Worm (Caenorhabditis elegans) whole organism, L4 larva: ENCODE data around the gene cdc-73.

Source experiments
- T26A8.4 ChIP-seq: fragments of 200-800 bp; sonication (Bioruptor generic); IDR thresholded peaks from 2 replicates; pipeline ENCODE4 v1.3.6; 2022; ENCODE audit warnings: missing genetic modification characterization, missing compliant biosample characterization
- Y105C5A.15 ChIP-seq: fragments of 200-800 bp; sonication (Bioruptor generic); IDR thresholded peaks from 2 replicates; pipeline ENCODE4 v1.3.6; 2022; ENCODE audit warnings: missing genetic modification characterization, missing compliant biosample characterization
- ZK546.5 ChIP-seq, 2 experiments: sonication (generic microtip); optimal IDR thresholded peaks; 2 replicates each; lab custom pipeline; 2017; ENCODE audit warnings: missing biosample characterization in 2 of 2, missing genetic modification characterization in 2 of 2
- arid-1 ChIP-seq: fragments of 200-800 bp; sonication (Bioruptor generic); conservative IDR thresholded peaks from 2 replicates; pipeline ENCODE4 v1.3.6; 2022; ENCODE audit warnings: missing genetic modification reagents, missing genetic modification characterization, missing compliant biosample characterization
- ceh-20 ChIP-seq: fragments of 200-800 bp; sonication (Bioruptor generic); IDR thresholded peaks from 2 replicates; pipeline ENCODE4 v1.3.6; 2022; ENCODE audit warnings: missing genetic modification reagents, missing genetic modification characterization, missing compliant biosample characterization
- ceh-28 ChIP-seq: fragments of 150-350 bp; optimal IDR thresholded peaks from 2 replicates; lab custom pipeline; 2014; ENCODE audit warnings: missing biosample characterization, missing genetic modification reagents, missing genetic modification characterization
- ceh-32 ChIP-seq: sonication (generic microtip); optimal IDR thresholded peaks from 2 replicates; lab custom pipeline; 2016; ENCODE audit warnings: mild to moderate bottlenecking, missing genetic modification characterization, missing compliant biosample characterization; ENCODE audit not compliant: poor library complexity
- ceh-44 ChIP-seq: fragments of 200-800 bp; sonication (Bioruptor generic); IDR thresholded peaks from 2 replicates; pipeline ENCODE4 v1.3.6; 2022; ENCODE audit warnings: missing genetic modification reagents, missing genetic modification characterization, missing compliant biosample characterization
- ces-1 ChIP-seq: fragments of 150-350 bp; sonication (generic microtip); optimal IDR thresholded peaks from 4 replicates; lab custom pipeline; 2014; ENCODE audit warnings: missing biosample characterization, missing genetic modification reagents, missing genetic modification characterization
- cey-2 ChIP-seq: sonication (generic microtip); optimal IDR thresholded peaks from 3 replicates; lab custom pipeline; 2017; ENCODE audit warnings: missing genetic modification characterization, mild to moderate bottlenecking, missing compliant biosample characterization, antibody characterized with exemption, borderline replicate concordance; ENCODE audit not compliant: insufficient read depth
- ctbp-1 ChIP-seq: fragments of 200-800 bp; sonication (Bioruptor generic); IDR thresholded peaks from 2 replicates; pipeline ENCODE4 v1.3.6; 2022; ENCODE audit warnings: missing genetic modification reagents, missing genetic modification characterization, missing compliant biosample characterization
- daf-16 ChIP-seq, 3 experiments: sonication (generic microtip); optimal IDR thresholded peaks; 2 replicates each; lab custom pipeline; 2016 to 2017; ENCODE audit warnings: missing genetic modification characterization in 3 of 3, missing genetic modification reagents in 3 of 3, mild to moderate bottlenecking in 2 of 3, missing compliant biosample characterization in 2 of 3, missing biosample characterization in 1 of 3, moderate library complexity in 1 of 3
- daf-19 ChIP-seq: fragments of 200-800 bp; sonication (Bioruptor generic); conservative IDR thresholded peaks from 2 replicates; pipeline ENCODE4 v1.3.6; 2022; ENCODE audit warnings: missing genetic modification characterization, missing compliant biosample characterization
- daf-8 ChIP-seq: fragments of 200-800 bp; sonication (Bioruptor generic); IDR thresholded peaks from 2 replicates; pipeline ENCODE4 v1.3.6; 2022; ENCODE audit warnings: missing genetic modification characterization, missing compliant biosample characterization
- dmd-8 ChIP-seq: fragments of 200-800 bp; sonication (Bioruptor generic); IDR thresholded peaks from 2 replicates; pipeline ENCODE4 v1.3.6; 2022; ENCODE audit warnings: missing genetic modification characterization, missing compliant biosample characterization
- dmd-9 ChIP-seq: fragments of 200-800 bp; sonication (Bioruptor generic); IDR thresholded peaks from 2 replicates; pipeline ENCODE4 v1.3.6; 2022; ENCODE audit warnings: missing genetic modification reagents, missing genetic modification characterization, missing compliant biosample characterization
- duxl-1 ChIP-seq: sonication (generic microtip); optimal IDR thresholded peaks from 2 replicates; lab custom pipeline; 2016; ENCODE audit warnings: mild to moderate bottlenecking, missing genetic modification characterization, moderate library complexity, missing compliant biosample characterization; ENCODE audit not compliant: poor library complexity
- egl-27 ChIP-seq: sonication (generic microtip); optimal IDR thresholded peaks from 3 replicates; lab custom pipeline; 2017; ENCODE audit warnings: missing biosample characterization, missing genetic modification reagents, missing genetic modification characterization
- fkh-10 ChIP-seq: fragments of 150-350 bp; optimal IDR thresholded peaks from 2 replicates; lab custom pipeline; 2014; ENCODE audit warnings: missing biosample characterization, missing genetic modification reagents, missing genetic modification characterization
- gei-8 ChIP-seq: fragments of 200-800 bp; sonication (Bioruptor generic); optimal IDR thresholded peaks from 2 replicates; lab custom pipeline; 2018; ENCODE audit warnings: mild to moderate bottlenecking, missing genetic modification characterization, missing compliant biosample characterization
- hif-1 ChIP-seq, 2 experiments: sonication (generic microtip); optimal IDR thresholded peaks; 2 replicates each; lab custom pipeline; 2016 to 2017; ENCODE audit warnings: missing compliant biosample characterization in 2 of 2, missing genetic modification characterization in 2 of 2, missing genetic modification reagents in 2 of 2, missing genotype in 2 of 2, mild to moderate bottlenecking in 1 of 2
- hlh-30 ChIP-seq: sonication (generic microtip); optimal IDR thresholded peaks from 2 replicates; lab custom pipeline; 2017; ENCODE audit warnings: antibody characterized with exemption, mild to moderate bottlenecking, missing genetic modification characterization, missing compliant biosample characterization; ENCODE audit not compliant: insufficient read depth
- jun-1 ChIP-seq: fragments of 150-350 bp; optimal IDR thresholded peaks from 2 replicates; lab custom pipeline; 2014; ENCODE audit warnings: missing biosample characterization, missing genetic modification reagents, missing genetic modification characterization
- lim-7 ChIP-seq: fragments of 200-800 bp; sonication (Bioruptor generic); IDR thresholded peaks from 2 replicates; pipeline ENCODE4 v1.3.6; 2022; ENCODE audit warnings: missing genetic modification characterization, missing compliant biosample characterization
- lin-1 ChIP-seq: fragments of 200-800 bp; sonication (Bioruptor generic); IDR thresholded peaks from 2 replicates; pipeline ENCODE4 v1.3.6; 2022; ENCODE audit warnings: missing genetic modification reagents, missing genetic modification characterization, missing compliant biosample characterization
- lin-13 ChIP-seq: fragments of 150-350 bp; optimal IDR thresholded peaks from 2 replicates; lab custom pipeline; 2014; ENCODE audit warnings: missing biosample characterization, missing genetic modification reagents, missing genetic modification characterization
- lin-15B ChIP-seq: fragments of 150-350 bp; sonication (generic microtip); optimal IDR thresholded peaks from 3 replicates; lab custom pipeline; 2014; ENCODE audit warnings: missing biosample characterization, missing genetic modification characterization
- lin-29 ChIP-seq: fragments of 200-800 bp; sonication (Bioruptor generic); IDR thresholded peaks from 2 replicates; pipeline ENCODE4 v1.3.6; 2022; ENCODE audit warnings: missing genetic modification reagents, missing genetic modification characterization, missing compliant biosample characterization
- lin-38 ChIP-seq: fragments of 200-800 bp; sonication (Bioruptor generic); IDR thresholded peaks from 2 replicates; pipeline ENCODE4 v1.3.6; 2022; ENCODE audit warnings: missing genetic modification reagents, missing genetic modification characterization, missing compliant biosample characterization
- lir-3 ChIP-seq: sonication (generic microtip); optimal IDR thresholded peaks from 2 replicates; lab custom pipeline; 2016; ENCODE audit warnings: mild to moderate bottlenecking, missing genetic modification characterization, missing compliant biosample characterization
- madf-5 ChIP-seq, 2 experiments: fragments of 200-800 bp; sonication (Bioruptor generic); IDR thresholded peaks; 2 replicates each; pipeline ENCODE4 v1.3.6; 2022; ENCODE audit warnings: missing compliant biosample characterization in 2 of 2, missing genetic modification characterization in 2 of 2
- madf-9 ChIP-seq: fragments of 200-800 bp; sonication (Bioruptor generic); conservative IDR thresholded peaks from 2 replicates; pipeline ENCODE4 v1.3.6; 2022; ENCODE audit warnings: missing genetic modification reagents, missing genetic modification characterization, missing compliant biosample characterization
- mdl-1 ChIP-seq, 2 experiments: fragments of 150-350 bp in 1 of 2; sonication (generic microtip) in 1 of 2; optimal IDR thresholded peaks; 2 replicates each; lab custom pipeline; 2014 to 2017; ENCODE audit warnings: missing biosample characterization in 2 of 2, missing genetic modification characterization in 2 of 2
- mes-2 ChIP-seq: sonication (generic microtip); optimal IDR thresholded peaks from 2 replicates; lab custom pipeline; 2016; ENCODE audit warnings: missing genotype, mild to moderate bottlenecking, missing genetic modification characterization, missing compliant biosample characterization; ENCODE audit not compliant: poor library complexity, severe bottlenecking
- nhr-25 ChIP-seq: sonication (generic microtip); optimal IDR thresholded peaks from 2 replicates; lab custom pipeline; 2017; ENCODE audit warnings: missing genetic modification characterization, mild to moderate bottlenecking, missing compliant biosample characterization, antibody characterized with exemption, moderate library complexity, borderline replicate concordance; ENCODE audit not compliant: insufficient read depth
- php-3 ChIP-seq: fragments of 200-800 bp; sonication (Bioruptor generic); IDR thresholded peaks from 2 replicates; pipeline ENCODE4 v1.3.6; 2022; ENCODE audit warnings: missing genetic modification reagents, missing genetic modification characterization, missing compliant biosample characterization
- pqm-1 ChIP-seq: sonication (generic microtip); optimal IDR thresholded peaks from 2 replicates; lab custom pipeline; 2017; ENCODE audit warnings: missing biosample characterization, missing genetic modification characterization
- rbr-2 ChIP-seq: sonication (generic microtip); optimal IDR thresholded peaks from 2 replicates; lab custom pipeline; 2016; ENCODE audit warnings: missing genotype, missing genetic modification characterization, missing compliant biosample characterization
- saeg-2 ChIP-seq: fragments of 200-800 bp; sonication (Bioruptor generic); IDR thresholded peaks from 2 replicates; pipeline ENCODE4 v1.3.6; 2022; ENCODE audit warnings: missing genetic modification reagents, missing genetic modification characterization, missing compliant biosample characterization
- set-16 ChIP-seq: fragments of 200-800 bp; sonication (Bioruptor generic); IDR thresholded peaks from 2 replicates; pipeline ENCODE4 v1.3.6; 2022; ENCODE audit warnings: missing genetic modification reagents, missing genetic modification characterization, missing compliant biosample characterization
- snpc-4 ChIP-seq: fragments of 150-350 bp; optimal IDR thresholded peaks from 2 replicates; lab custom pipeline; 2014; ENCODE audit warnings: missing biosample characterization, missing genetic modification characterization
- spr-3 ChIP-seq: fragments of 200-800 bp; sonication (Bioruptor generic); optimal IDR thresholded peaks from 2 replicates; lab custom pipeline; 2018; ENCODE audit warnings: mild to moderate bottlenecking, missing genetic modification characterization, missing compliant biosample characterization
- tra-1 ChIP-seq: fragments of 200-800 bp; sonication (Bioruptor generic); IDR thresholded peaks from 2 replicates; pipeline ENCODE4 v1.3.6; 2022; ENCODE audit warnings: missing genetic modification reagents, missing genetic modification characterization, missing compliant biosample characterization
- unc-39 ChIP-seq: sonication (generic microtip); optimal IDR thresholded peaks from 2 replicates; lab custom pipeline; 2017; ENCODE audit warnings: missing biosample characterization, missing genetic modification characterization
- zfp-2 ChIP-seq: sonication (generic microtip); optimal IDR thresholded peaks from 2 replicates; lab custom pipeline; 2016; ENCODE audit warnings: mild to moderate bottlenecking, missing genetic modification characterization, missing compliant biosample characterization
- ztf-11 ChIP-seq: fragments of 150-350 bp; optimal IDR thresholded peaks from 2 replicates; lab custom pipeline; 2014; ENCODE audit warnings: missing biosample characterization, missing genetic modification characterization

cdc-73 gene

DNA sequence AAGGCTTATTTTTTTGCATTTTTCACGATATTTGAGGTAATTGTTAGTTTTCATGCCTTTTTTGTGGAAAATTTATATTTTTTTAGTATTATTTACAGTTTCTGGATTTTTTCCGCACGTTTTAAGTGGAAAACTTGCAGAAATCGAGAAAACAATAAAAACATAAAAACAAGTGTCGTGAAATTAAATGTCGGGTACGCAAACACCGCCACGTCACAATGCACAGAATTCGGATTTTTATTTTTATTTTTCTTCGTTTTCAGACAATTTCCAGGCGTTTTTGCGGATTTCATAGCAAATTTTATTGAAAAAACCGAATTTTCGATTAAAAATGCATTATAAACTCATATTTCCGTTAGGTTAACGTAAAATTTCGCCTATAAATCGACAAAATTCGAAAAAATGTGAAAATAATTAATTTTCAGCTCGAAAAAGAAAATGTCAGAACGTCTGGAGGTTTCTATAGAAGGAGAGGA lies 43.5 kb downstream of the cdc-73 start, which contains the start of gene C35B1.2 (continued):
- TF ChIP-seq lin-38 (GFP tag; lab: Robert Waterston, UW) = peak; percentile 42
- no peak for TF ChIP-seq ctbp-1 (GFP tag; lab: Robert Waterston, UW)
- TF ChIP-seq duxl-1 (tag; lab: Kevin White, UChicago) = no peak

DNA sequence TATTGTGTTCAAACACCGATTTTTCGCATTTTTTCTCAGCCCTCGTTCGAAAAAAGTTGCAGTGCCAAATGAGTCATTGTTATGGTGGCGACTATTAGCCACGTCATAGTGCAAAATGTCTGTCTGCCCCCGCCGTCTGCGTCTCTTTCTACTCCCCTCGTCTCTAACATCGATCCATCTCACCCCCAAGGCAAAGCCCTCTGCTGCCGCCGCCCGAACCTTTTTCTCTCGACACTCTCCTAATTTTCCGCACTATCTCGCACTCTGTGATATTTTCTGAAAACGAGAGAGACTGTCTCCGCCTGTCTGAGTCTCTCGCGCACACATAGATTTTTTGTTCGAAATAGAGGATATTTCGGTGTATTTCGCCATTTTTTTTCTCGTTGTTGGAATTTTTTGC lies 50.7 kb downstream of the cdc-73 start:
- TF ChIP-seq dmd-9 (GFP tag; lab: Robert Waterston, UW) (no peak), php-3 (GFP tag; lab: Robert Waterston, UW) (no peak), lin-15B (no peak), tra-1 (GFP tag; lab: Robert Waterston, UW) (peak; percentile 62; the same call in 1 of the 2 replicates), mes-2 (tag; lab: Kevin White, UChicago) (peak; percentile 72), daf-8 (GFP tag; lab: Robert Waterston, UW) (no peak), nhr-25 (no peak), zfp-2 (tag; lab: Kevin White, UChicago) (peak; percentile 3), egl-27 (tag; lab: Kevin White, UChicago) (no peak), hif-1 (tag; optimal IDR thresholded peaks at IDR 0.05; lab: Kevin White, UChicago) (peak in 1 of 2 experiments; percentile 47), fkh-10 (GFP tag; lab: Kevin White, UChicago) (no peak), snpc-4 (tag; lab: Kevin White, UChicago) (no peak), ZK546.5 (tag; optimal IDR thresholded peaks at IDR 0.05; lab: Kevin White, UChicago) (no peak), jun-1 (no peak), unc-39 (tag; lab: Kevin White, UChicago) (no peak), lin-13 (GFP tag; lab: Kevin White, UChicago) (no peak), ceh-44 (GFP tag; lab: Robert Waterston, UW) (no peak), duxl-1 (tag; lab: Kevin White, UChicago) (peak; percentile 57), hlh-30 (tag; lab: Kevin White, UChicago) (peak; percentile 64), ceh-28 (tag; lab: Kevin White, UChicago) (peak; percentile 62), spr-3 (GFP tag; lab: Kevin White, UChicago) (no peak), rbr-2 (tag; lab: Kevin White, UChicago) (peak; percentile 79), madf-9 (0 out of 2 replicates have a peak, but pooled peaks have one; percentile 14), daf-19 (GFP tag; lab: Robert Waterston, UW) (no peak), ces-1 (GFP tag; lab: Kevin White, UChicago) (no peak), ztf-11 (tag; lab: Kevin White, UChicago) (no peak), dmd-8 (GFP tag; lab: Robert Waterston, UW) (no peak), mdl-1 (tag; optimal IDR thresholded peaks at IDR 0.05; lab: Kevin White, UChicago) (peak in 1 of 2 experiments; percentile 59), madf-5 (GFP tag; IDR thresholded peaks at IDR 0.05; lab: Robert Waterston, UW) (no peak), daf-16 (GFP tag; optimal IDR thresholded peaks at IDR 0.05; lab: Kevin White, UChicago) (peak in 1 of 2 experiments; percentile 28), daf-16 (tag; optimal IDR thresholded peaks at IDR 0.05; lab: Kevin White, UChicago) (peak; percentile 54), ceh-20 (peak; percentile 63; the same call in 1 of the 2 replicates), lin-1 (no peak), gei-8 (GFP tag; lab: Kevin White, UChicago) (no peak), lin-29 (no peak), T26A8.4 (GFP tag; lab: Robert Waterston, UW) (peak; percentile 53; the same call in 1 of the 2 replicates), lim-7 (GFP tag; lab: Robert Waterston, UW) (no peak), Y105C5A.15 (GFP tag; lab: Robert Waterston, UW) (no peak), arid-1 (GFP tag; lab: Robert Waterston, UW) (no peak; the same call in 1 of the 2 replicates), cey-2 (tag; lab: Kevin White, UChicago) (no peak), set-16 (GFP tag; lab: Robert Waterston, UW) (peak; percentile 63; the same call in 1 of the 2 replicates), saeg-2 (GFP tag; lab: Robert Waterston, UW) (no peak), ceh-32 (tag; lab: Kevin White, UChicago) (no peak), pqm-1 (no peak), lir-3 (tag; lab: Kevin White, UChicago) (no peak)
